Worm (Caenorhabditis elegans): ENCODE measurements around the gene F54F2.9.

DNA sequence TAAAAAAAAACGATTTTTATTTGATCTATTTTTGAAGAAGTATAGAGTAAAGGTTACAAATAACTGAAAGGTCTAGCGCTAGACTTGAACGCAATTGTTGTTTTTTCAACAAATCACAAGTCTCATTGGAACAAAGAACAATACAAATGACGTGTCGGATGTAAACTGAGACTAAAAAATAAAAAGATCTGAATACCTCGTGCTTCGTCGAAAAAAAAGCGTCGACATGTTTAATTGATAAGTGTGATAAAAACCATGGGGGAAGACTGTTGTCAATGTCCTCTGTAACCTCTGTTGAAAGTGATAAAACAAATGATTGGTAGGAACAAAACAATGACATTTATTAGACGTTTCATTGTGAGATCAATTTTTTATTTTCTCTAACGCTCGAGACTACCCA, 44.3 kb downstream of the F54F2.9 start:
- TF ChIP-seq fos-1 (tag; optimal IDR thresholded peaks at IDR 0.05) (peak; percentile 60), mdl-1 (tag; optimal IDR thresholded peaks at IDR 0.05) (no peak), lsy-2 (tag; optimal IDR thresholded peaks at IDR 0.05) (peak in 1 of 2 experiments; percentile 4), nhr-237 (tag; optimal IDR thresholded peaks at IDR 0.05) (no peak), nhr-25 (tag; optimal IDR thresholded peaks at IDR 0.05) (peak; percentile 51), nhr-23 (tag; optimal IDR thresholded peaks at IDR 0.05) (no peak), unc-39 (tag; optimal IDR thresholded peaks at IDR 0.05) (no peak), egl-27 (tag; optimal IDR thresholded peaks at IDR 0.05) (no peak), skn-1 (tag; optimal IDR thresholded peaks at IDR 0.05) (peak; percentile 7), unc-62 (GFP tag; optimal IDR thresholded peaks at IDR 0.05) (no peak), nhr-129 (tag; optimal IDR thresholded peaks at IDR 0.05) (peak; percentile 47), ama-1 (optimal IDR thresholded peaks at IDR 0.05) (no peak), lin-39 (tag; optimal IDR thresholded peaks at IDR 0.05) (no peak), ZK546.5 (tag; optimal IDR thresholded peaks at IDR 0.05) (no peak)
